Worm (Caenorhabditis elegans) whole organism, young adult: ENCODE results near the gene hpo-10.

ENCODE experiments used
- K12H6.12 ChIP-seq: fragments of 200-800 bp; sonication (Bioruptor generic); optimal IDR thresholded peaks from 2 replicates; lab custom pipeline; 2018; ENCODE audit warnings: mild to moderate bottlenecking, missing genetic modification characterization, missing compliant biosample characterization
- ama-1 ChIP-seq, 3 experiments: fragments of 150-350 bp in 1 of 3; sonication (generic microtip) in 2 of 3; optimal IDR thresholded peaks; 2 replicates each; lab custom pipeline; 2014 to 2018; ENCODE audit warnings: missing biosample characterization in 2 of 3, missing genetic modification characterization in 2 of 3, missing genetic modification reagents in 2 of 3
- attf-3 ChIP-seq: fragments of 200-800 bp; sonication (Bioruptor generic); conservative IDR thresholded peaks from 2 replicates; pipeline ENCODE4 v1.3.6; 2022; ENCODE audit warnings: missing genetic modification reagents, missing genetic modification characterization, missing compliant biosample characterization
- ceh-58 ChIP-seq: fragments of 200-800 bp; sonication (Bioruptor generic); IDR thresholded peaks from 2 replicates; pipeline ENCODE4 v1.3.6; 2022; ENCODE audit warnings: missing genetic modification characterization, missing compliant biosample characterization
- efl-1 ChIP-seq: fragments of 150-350 bp; optimal IDR thresholded peaks from 2 replicates; lab custom pipeline; 2014; ENCODE audit warnings: missing biosample characterization, missing genetic modification reagents, missing genetic modification characterization
- lin-54 ChIP-seq: fragments of 200-800 bp; sonication (Bioruptor generic); optimal IDR thresholded peaks from 2 replicates; lab custom pipeline; 2018; ENCODE audit warnings: mild to moderate bottlenecking, missing genetic modification characterization, missing compliant biosample characterization
- mel-28 ChIP-seq: sonication (generic microtip); optimal IDR thresholded peaks from 2 replicates; lab custom pipeline; 2016; ENCODE audit warnings: borderline replicate concordance, mild to moderate bottlenecking, missing genetic modification characterization, missing compliant biosample characterization
- nfyb-1 ChIP-seq: fragments of 200-800 bp; sonication (Bioruptor generic); IDR thresholded peaks from 2 replicates; pipeline ENCODE4 v1.3.6; 2022; ENCODE audit warnings: missing genetic modification reagents, missing genetic modification characterization, missing compliant biosample characterization
- snpc-1.3 ChIP-seq: sonication (generic microtip); optimal IDR thresholded peaks from 2 replicates; lab custom pipeline; 2017; ENCODE audit warnings: missing genetic modification characterization, mild to moderate bottlenecking, missing compliant biosample characterization, antibody characterized with exemption, moderate library complexity, missing genotype, missing genetic modification reagents; ENCODE audit not compliant: insufficient read depth
- snpc-4 ChIP-seq, 5 experiments: fragments of 150-350 bp in 1 of 5; sonication (generic microtip) in 4 of 5; optimal IDR thresholded peaks; 2 replicates each; lab custom pipeline; 2014 to 2018; ENCODE audit warnings: missing genetic modification characterization in 5 of 5, missing biosample characterization in 3 of 5, antibody characterized with exemption in 2 of 5, mild to moderate bottlenecking in 2 of 5, missing compliant biosample characterization in 2 of 5, missing genotype in 2 of 5, moderate library complexity in 2 of 5, missing genetic modification reagents in 1 of 5

DNA sequence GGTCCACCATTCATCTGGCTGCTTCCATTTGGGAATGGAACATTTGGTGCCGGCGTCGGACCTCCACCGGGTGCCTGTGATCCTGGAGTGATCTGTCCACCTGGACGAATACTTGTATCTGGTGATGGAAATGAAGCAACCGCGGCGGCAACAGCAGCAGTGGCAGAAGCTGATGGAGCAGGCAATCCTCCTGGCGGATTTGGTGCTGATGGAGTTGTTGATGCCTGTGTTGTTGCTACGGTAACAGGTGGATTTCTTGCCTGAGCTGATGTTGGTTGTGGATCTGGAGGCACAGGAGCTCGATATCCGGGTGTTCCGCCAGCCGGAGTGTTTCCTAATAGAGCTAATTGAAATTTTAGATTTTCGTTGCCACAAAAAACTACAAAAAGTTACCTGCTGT lies 46.8 kb upstream of the hpo-10 start:
- TF ChIP-seq ama-1 (optimal IDR thresholded peaks at IDR 0.05; lab: Kevin White, UChicago) (no peak), ama-1 (GFP tag; optimal IDR thresholded peaks at IDR 0.05; lab: Kevin White, UChicago) (no peak), mel-28 (tag; lab: Kevin White, UChicago) (no peak), snpc-4 (GFP tag; optimal IDR thresholded peaks at IDR 0.05; lab: Kevin White, UChicago) (no peak), snpc-4 (tag; optimal IDR thresholded peaks at IDR 0.05; lab: Kevin White, UChicago) (no peak), K12H6.12 (tag; lab: Kevin White, UChicago) (no peak), efl-1 (GFP tag; lab: Kevin White, UChicago) (no peak), attf-3 (no peak), ceh-58 (GFP tag; lab: Robert Waterston, UW) (no peak), nfyb-1 (GFP tag; lab: Robert Waterston, UW) (no peak), snpc-1.3 (tag; lab: Kevin White, UChicago) (no peak), lin-54 (no peak)
